Fruit fly (Drosophila melanogaster): ENCODE measurements around the gene CG32641.

CG32641 gene

dm6 chrX:13202162-13202561, 17.9 kb downstream of the CG32641 start, which contains the start of gene CG44437:
TSS of gene CG44437 (minus strand) at chrX:13202262.
- no peak for TF ChIP-seq CG17801 (GFP tag; optimal IDR thresholded peaks at IDR 0.05; ENCODE audit: partially characterized antibody)

DNA sequence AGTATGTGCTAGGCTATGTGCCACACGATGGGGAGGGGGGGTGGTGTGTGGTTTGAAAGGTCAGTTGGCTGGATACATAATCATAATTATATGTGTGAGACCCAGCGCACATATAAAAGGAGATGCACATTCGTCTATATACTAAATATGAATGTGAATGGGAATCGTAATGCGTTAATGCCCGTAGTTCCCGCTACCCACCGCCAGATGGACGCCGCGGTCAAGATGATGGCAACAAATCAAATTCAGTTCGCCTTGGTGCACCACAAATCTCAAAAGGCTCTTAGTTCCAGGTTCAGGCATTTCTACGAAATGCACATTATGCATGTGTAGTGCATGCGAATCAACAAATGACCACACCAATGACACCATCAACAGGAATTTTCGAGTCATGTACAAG, 20.4 kb downstream of the CG32641 start:
- TF ChIP-seq CG17801 (GFP tag; optimal IDR thresholded peaks at IDR 0.05; ENCODE audit: partially characterized antibody), result no peak

dm6 chrX:13208075-13208474, 23.8 kb downstream of the CG32641 start:
- TF ChIP-seq CG17801 (GFP tag; optimal IDR thresholded peaks at IDR 0.05; ENCODE audit: partially characterized antibody), result no peak

dm6 chrX:13208554-13208953, 24.3 kb downstream of the CG32641 start:
- no peak for TF ChIP-seq CG17801 (GFP tag; optimal IDR thresholded peaks at IDR 0.05; ENCODE audit: partially characterized antibody)

DNA sequence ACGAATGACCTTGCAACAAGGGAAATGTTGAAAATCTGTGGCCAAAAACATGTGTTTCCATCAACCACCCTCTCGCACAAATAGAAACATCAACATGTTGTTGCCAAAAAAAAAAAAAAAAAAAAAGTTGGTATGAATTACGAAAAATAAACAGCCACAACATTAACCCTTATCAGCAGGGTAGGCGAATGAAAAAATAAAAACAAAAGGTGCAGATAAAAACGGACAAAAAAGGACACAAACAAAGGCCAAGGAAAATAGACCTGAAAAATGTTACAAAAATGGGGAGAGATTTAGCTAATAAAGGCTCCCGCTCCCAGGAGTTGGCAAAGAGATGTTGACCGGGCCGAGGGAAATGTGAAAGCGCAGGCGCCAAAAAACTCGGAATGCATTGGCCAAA, 25.1 kb downstream of the CG32641 start:
- TF ChIP-seq CG17801 (GFP tag; optimal IDR thresholded peaks at IDR 0.05; ENCODE audit: partially characterized antibody), result no peak

DNA sequence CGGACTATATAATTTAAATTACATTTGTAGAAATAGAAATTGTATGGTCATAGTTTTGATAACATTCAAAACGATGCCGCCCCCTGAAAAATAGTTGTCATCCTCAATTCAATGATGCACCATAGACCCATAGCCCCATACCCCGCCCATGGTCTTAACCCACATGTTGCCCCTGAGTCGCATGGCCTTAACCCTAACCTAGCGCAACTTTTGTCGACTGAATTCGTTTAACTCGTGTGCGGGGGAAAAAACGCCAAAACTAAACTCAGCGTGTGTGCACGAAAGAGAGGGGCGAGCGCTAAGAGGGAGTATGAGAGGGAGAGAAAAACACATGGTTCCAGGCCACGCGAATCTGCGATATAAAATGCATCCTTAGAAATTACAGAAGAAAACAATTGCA, 26.2 kb downstream of the CG32641 start:
- TF ChIP-seq CG17801 (GFP tag; optimal IDR thresholded peaks at IDR 0.05; ENCODE audit: partially characterized antibody), result no peak

dm6 chrX:13211357-13212137, 27.3 kb downstream of the CG32641 start, which contains the start of gene sno:
TSS of gene sno (minus strand) at chrX:13211674.
- peak; percentile 11 for TF ChIP-seq CG17801 (GFP tag; optimal IDR thresholded peaks at IDR 0.05; ENCODE audit: partially characterized antibody)

- TF ChIP-seq CG17801 (GFP tag; optimal IDR thresholded peaks at IDR 0.05; ENCODE audit: partially characterized antibody), result no peak
Observed at dm6 chrX:13212138-13212481, 27.8 kb downstream of the CG32641 start, which contains the start of gene REG. TSS of gene REG (plus strand) at chrX:13212325.

dm6 chrX:13214056-13214455, 29.8 kb downstream of the CG32641 start:
- no peak for TF ChIP-seq CG17801 (GFP tag; optimal IDR thresholded peaks at IDR 0.05; ENCODE audit: partially characterized antibody)

- TF ChIP-seq CG17801 (GFP tag; optimal IDR thresholded peaks at IDR 0.05; ENCODE audit: partially characterized antibody), result no peak
Observed at dm6 chrX:13219290-13219689, 35.0 kb downstream of the CG32641 start.

DNA sequence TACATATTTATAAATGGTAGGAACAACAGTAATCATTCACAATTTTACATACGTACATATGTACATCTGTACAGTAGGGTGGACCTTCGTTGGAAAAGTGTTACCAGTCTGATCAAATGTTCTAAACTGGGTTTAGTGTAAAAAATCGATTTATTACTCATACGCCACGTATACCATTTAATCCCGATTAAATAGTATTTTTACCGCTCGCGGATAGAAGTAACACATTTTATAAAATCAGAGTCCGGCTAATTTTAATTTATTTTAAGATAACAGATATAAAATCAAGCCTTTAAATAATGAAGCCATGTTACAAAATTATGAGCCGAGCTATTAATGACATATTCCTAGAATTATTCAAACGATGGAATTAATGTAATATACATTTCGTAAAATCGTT, 36.1 kb downstream of the CG32641 start:
- no peak for TF ChIP-seq CG17801 (GFP tag; optimal IDR thresholded peaks at IDR 0.05; ENCODE audit: partially characterized antibody)

dm6 chrX:13221311-13221710, 37.0 kb downstream of the CG32641 start:
- no peak for TF ChIP-seq CG17801 (GFP tag; optimal IDR thresholded peaks at IDR 0.05; ENCODE audit: partially characterized antibody)

dm6 chrX:13221835-13222234, 37.6 kb downstream of the CG32641 start:
- no peak for TF ChIP-seq CG17801 (GFP tag; optimal IDR thresholded peaks at IDR 0.05; ENCODE audit: partially characterized antibody)

- no peak for TF ChIP-seq CG17801 (GFP tag; optimal IDR thresholded peaks at IDR 0.05; ENCODE audit: partially characterized antibody)
Observed at dm6 chrX:13224846-13225245, 40.6 kb downstream of the CG32641 start.

dm6 chrX:13226478-13226877, 42.2 kb downstream of the CG32641 start:
- no peak for TF ChIP-seq CG17801 (GFP tag; optimal IDR thresholded peaks at IDR 0.05; ENCODE audit: partially characterized antibody)

DNA sequence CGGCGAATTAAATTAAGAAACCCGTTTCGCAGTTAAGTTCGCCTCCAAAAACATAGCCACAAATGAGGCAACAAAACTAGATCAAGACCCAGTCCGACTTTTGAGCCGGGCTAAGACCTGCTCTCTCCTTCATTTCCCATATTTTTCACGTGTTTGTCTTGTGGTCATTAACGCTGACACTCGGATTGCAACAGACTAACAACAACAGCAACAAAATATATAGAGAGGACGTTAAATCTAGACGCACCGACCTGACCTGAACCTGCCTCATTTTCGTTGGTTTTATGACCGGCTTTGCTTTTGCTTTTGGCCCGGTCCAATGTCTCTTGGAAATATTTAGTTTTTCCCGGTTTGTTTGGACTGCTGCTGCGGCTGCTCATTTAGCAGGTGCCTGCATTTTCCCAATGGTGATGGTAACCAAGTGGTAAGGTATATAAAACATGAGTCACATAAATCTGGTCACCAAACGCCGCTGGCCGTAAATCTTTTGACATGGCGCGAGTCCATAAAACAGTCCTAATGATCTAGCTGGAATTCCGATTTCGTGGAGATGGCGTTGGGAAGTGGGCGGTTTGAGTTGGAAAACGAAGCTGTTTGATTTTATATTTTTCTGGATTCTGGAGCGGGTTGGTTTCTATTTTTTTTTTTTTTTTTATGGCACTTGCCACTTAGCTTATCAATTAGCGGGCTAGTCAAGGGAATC, 43.4 kb downstream of the CG32641 start:
- TF ChIP-seq CG17801 (GFP tag; optimal IDR thresholded peaks at IDR 0.05; ENCODE audit: partially characterized antibody), result no peak
